Fruit fly (Drosophila melanogaster) whole organism, embryonic: ENCODE measurements around the gene CG45494.
"Not testable (repeated sequence)": the region's sequence is repeated elsewhere in the genome, so short reads cannot be mapped to it uniquely, and the experiment has no call there.

Source experiments
- CG10431 ChIP-seq: fragments of 200-800 bp; sonication (Bioruptor generic); optimal IDR thresholded peaks from 3 replicates; lab custom pipeline; 2018; ENCODE audit warnings: missing biosample characterization, mild to moderate bottlenecking, missing genetic modification characterization
- CG10959 ChIP-seq: fragments of 200-800 bp; sonication (Bioruptor generic); IDR thresholded peaks from 2 replicates; pipeline ENCODE4 v1.3.6; 2022; ENCODE audit warnings: missing biosample characterization, missing genetic modification characterization
- CG2199 ChIP-seq: fragments of 200-800 bp; sonication (Bioruptor generic); IDR thresholded peaks from 3 replicates; pipeline ENCODE4 v1.3.6; 2022; ENCODE audit warnings: missing biosample characterization, missing genetic modification characterization
- CG31388 ChIP-seq: fragments of 200-800 bp; sonication (Bioruptor generic); optimal IDR thresholded peaks from 2 replicates; lab custom pipeline; 2016; ENCODE audit warnings: missing biosample characterization, missing genetic modification characterization
- Hr51 ChIP-seq, 2 experiments: fragments of 200-800 bp; sonication (Bioruptor generic); optimal IDR thresholded peaks; 2 replicates in 1 of 2; 3 replicates in 1 of 2; lab custom pipeline; 2016 to 2018; ENCODE audit warnings: missing biosample characterization in 2 of 2, missing genetic modification characterization in 2 of 2, mild to moderate bottlenecking in 1 of 2, moderate library complexity in 1 of 2
- Oli ChIP-seq: fragments of 200-800 bp; sonication (Bioruptor generic); optimal IDR thresholded peaks from 2 replicates; lab custom pipeline; 2018; ENCODE audit warnings: missing biosample characterization, mild to moderate bottlenecking, missing genetic modification characterization, moderate library complexity
- ci ChIP-seq: fragments of 200-800 bp; sonication (Bioruptor generic); IDR thresholded peaks from 3 replicates; pipeline ENCODE4 v1.3.6; 2022; ENCODE audit warnings: missing biosample characterization, missing genetic modification characterization
- fru ChIP-seq: fragments of >200 bp; optimal IDR thresholded peaks from 2 replicates; lab custom pipeline; 2017
- gsb-n ChIP-seq: fragments of 200-800 bp; sonication (Bioruptor generic); optimal IDR thresholded peaks from 3 replicates; lab custom pipeline; 2018; ENCODE audit warnings: missing biosample characterization, mild to moderate bottlenecking, missing genetic modification characterization
- odd ChIP-seq: fragments of 200-800 bp; sonication (Bioruptor generic); optimal IDR thresholded peaks from 2 replicates; lab custom pipeline; 2017; ENCODE audit warnings: missing biosample characterization, mild to moderate bottlenecking, missing genetic modification characterization
- otp ChIP-seq: fragments of 200-800 bp; sonication (Bioruptor generic); IDR thresholded peaks from 3 replicates; pipeline ENCODE4, ENCODE4 v1.3.6; 2022; ENCODE audit warnings: missing biosample characterization, missing genetic modification characterization
- run ChIP-seq: fragments of 200-800 bp; sonication (Bioruptor generic); optimal IDR thresholded peaks from 3 replicates; lab custom pipeline; 2018; ENCODE audit warnings: missing biosample characterization, mild to moderate bottlenecking, missing genetic modification characterization
- sima ChIP-seq: fragments of 200-800 bp; sonication (Bioruptor generic); optimal IDR thresholded peaks from 2 replicates; lab custom pipeline; 2016; ENCODE audit warnings: missing biosample characterization, missing genetic modification characterization
- sisA ChIP-seq: fragments of 200-800 bp; sonication (Bioruptor generic); IDR thresholded peaks from 2 replicates; pipeline ENCODE4 v1.3.6; 2022; ENCODE audit warnings: missing biosample characterization, missing genetic modification characterization

DNA sequence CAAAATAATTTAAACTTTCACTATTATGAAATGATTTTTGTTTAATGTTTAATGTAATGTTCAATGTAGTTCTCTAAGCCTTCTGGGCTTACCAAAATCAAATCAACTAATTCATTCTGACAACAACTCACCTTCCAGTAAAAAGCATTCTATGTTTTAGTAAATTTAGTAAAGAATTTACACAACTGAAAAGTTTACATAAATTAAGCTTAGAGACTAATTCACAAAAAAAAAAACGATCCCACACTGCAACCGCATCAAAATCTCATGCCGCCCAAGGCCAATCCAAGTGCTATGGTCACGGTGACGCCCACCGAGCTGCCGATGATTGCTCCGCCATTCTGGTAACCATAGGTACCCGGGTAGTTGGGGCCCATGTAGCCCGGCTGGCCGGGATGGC is 14.5 kb downstream of the CG45494 start, which contains the start of gene CG45491:
- TF ChIP-seq run (tag; lab: Kevin White, UChicago); fru (lab: Kevin White, UChicago); sima (GFP tag; lab: Kevin White, UChicago); odd (GFP tag; lab: Kevin White, UChicago); otp (GFP tag; lab: Robert Waterston, UW); sisA (GFP tag; lab: Robert Waterston, UW); ci (GFP tag; lab: Robert Waterston, UW); CG31388 (GFP tag; lab: Kevin White, UChicago); CG10431 (GFP tag; lab: Kevin White, UChicago); CG10959 (GFP tag; lab: Robert Waterston, UW); Oli (tag; lab: Kevin White, UChicago); CG2199 (GFP tag; lab: Robert Waterston, UW); gsb-n; Hr51 (GFP tag; optimal IDR thresholded peaks at IDR 0.05; lab: Kevin White, UChicago): not testable (repeated sequence)
